Worm (Caenorhabditis elegans) whole organism, midembryonic: ENCODE data around the gene fezf-1.
"Not testable (repeated sequence)": the region's sequence is repeated elsewhere in the genome, so short reads cannot be mapped to it uniquely, and the experiment has no call there.

Experiments
- cog-1 ChIP-seq: sonication (generic microtip); optimal IDR thresholded peaks from 2 replicates; lab custom pipeline; 2016; ENCODE audit warnings: missing genetic modification characterization, missing compliant biosample characterization
- ztf-29 ChIP-seq: fragments of 200-800 bp; sonication (Bioruptor generic); IDR thresholded peaks from 2 replicates; pipeline ENCODE4 v1.3.6; 2022; ENCODE audit warnings: missing genetic modification reagents, missing genetic modification characterization, missing compliant biosample characterization

DNA sequence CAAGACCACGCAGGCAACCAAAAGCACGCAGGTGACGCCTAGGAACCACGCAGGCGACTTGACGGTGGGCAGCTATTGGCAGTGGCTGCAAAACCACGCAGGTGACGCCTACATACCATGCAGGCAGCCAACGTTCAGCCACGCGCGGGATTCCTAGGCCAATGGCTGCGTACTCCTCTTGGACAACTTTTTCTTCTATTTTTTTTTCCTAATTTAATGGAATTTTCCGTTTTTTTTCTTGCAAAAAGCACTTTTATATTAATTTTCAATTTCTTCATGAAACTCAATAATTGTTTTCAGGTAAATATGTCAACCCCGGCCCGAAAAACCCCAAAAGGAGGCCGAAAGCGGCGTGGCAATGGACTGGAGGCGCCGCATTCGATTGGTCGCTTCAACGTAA, 10.7 kb upstream of the fezf-1 start, which contains the start of gene Y38H8A.7:
- TF ChIP-seq ztf-29 (GFP tag; lab: Robert Waterston, UW); cog-1 (tag; lab: Kevin White, UChicago): not testable (repeated sequence)
